Worm (Caenorhabditis elegans) whole organism, late embryonic: Measurements from ENCODE around the gene elo-2.
A peak's percentile ranks its signal among the peaks of the same experiment; 100 is the strongest.

Source experiments
- C08G9.2 ChIP-seq: sonication (generic microtip); optimal IDR thresholded peaks from 2 replicates; lab custom pipeline; 2016; ENCODE audit warnings: mild to moderate bottlenecking, missing genetic modification characterization, moderate library complexity, missing compliant biosample characterization
- K02D7.2 ChIP-seq: sonication (generic microtip); optimal IDR thresholded peaks from 2 replicates; lab custom pipeline; 2017; ENCODE audit warnings: mild to moderate bottlenecking, missing genetic modification characterization, missing compliant biosample characterization
- T23F11.4 ChIP-seq: fragments of 200-800 bp; sonication (Bioruptor generic); optimal IDR thresholded peaks from 2 replicates; lab custom pipeline; 2018; ENCODE audit warnings: mild to moderate bottlenecking, missing genetic modification characterization, missing compliant biosample characterization
- ahr-1 ChIP-seq: sonication (generic microtip); optimal IDR thresholded peaks from 2 replicates; lab custom pipeline; 2016; ENCODE audit warnings: missing genetic modification characterization, missing compliant biosample characterization
- ceh-14 ChIP-seq: sonication (generic microtip); optimal IDR thresholded peaks from 2 replicates; lab custom pipeline; 2016; ENCODE audit warnings: missing genotype, missing genetic modification characterization, missing compliant biosample characterization
- ceh-19 ChIP-seq: fragments of 200-800 bp; sonication (Bioruptor generic); optimal IDR thresholded peaks from 2 replicates; lab custom pipeline; 2018; ENCODE audit warnings: mild to moderate bottlenecking, missing genetic modification characterization, missing compliant biosample characterization
- ceh-22 ChIP-seq: sonication (generic microtip); optimal IDR thresholded peaks from 2 replicates; lab custom pipeline; 2017; ENCODE audit warnings: missing biosample characterization, missing genetic modification characterization
- ceh-24 ChIP-seq: sonication (generic microtip); optimal IDR thresholded peaks from 2 replicates; lab custom pipeline; 2016; ENCODE audit warnings: mild to moderate bottlenecking, missing genetic modification characterization, missing compliant biosample characterization
- ceh-34 ChIP-seq: sonication (generic microtip); optimal IDR thresholded peaks from 2 replicates; lab custom pipeline; 2016; ENCODE audit warnings: mild to moderate bottlenecking, missing genetic modification characterization, missing compliant biosample characterization
- ceh-48 ChIP-seq: sonication (generic microtip); optimal IDR thresholded peaks from 2 replicates; lab custom pipeline; 2016; ENCODE audit warnings: missing genetic modification characterization, inconsistent platforms, missing compliant biosample characterization
- ceh-6 ChIP-seq: fragments of 200-800 bp; sonication (Bioruptor generic); optimal IDR thresholded peaks from 2 replicates; lab custom pipeline; 2018; ENCODE audit warnings: mild to moderate bottlenecking, missing genetic modification characterization, missing compliant biosample characterization
- ceh-9 ChIP-seq: sonication (generic microtip); optimal IDR thresholded peaks from 2 replicates; lab custom pipeline; 2016; ENCODE audit warnings: mild to moderate bottlenecking, missing genetic modification characterization, inconsistent platforms, missing compliant biosample characterization
- che-1 ChIP-seq: sonication (generic microtip); optimal IDR thresholded peaks from 2 replicates; lab custom pipeline; 2016; ENCODE audit warnings: mild to moderate bottlenecking, missing genetic modification characterization, missing compliant biosample characterization
- dve-1 ChIP-seq: sonication (generic microtip); optimal IDR thresholded peaks from 2 replicates; lab custom pipeline; 2017; ENCODE audit warnings: antibody characterized with exemption, mild to moderate bottlenecking, missing genetic modification characterization, missing compliant biosample characterization
- elt-2 ChIP-seq: sonication (generic microtip); optimal IDR thresholded peaks from 2 replicates; lab custom pipeline; 2016; ENCODE audit warnings: missing genetic modification reagents, missing genetic modification characterization, missing compliant biosample characterization
- elt-4 ChIP-seq: sonication (generic microtip); optimal IDR thresholded peaks from 2 replicates; lab custom pipeline; 2016; ENCODE audit warnings: missing genetic modification characterization, missing compliant biosample characterization
- ets-4 ChIP-seq: sonication (generic microtip); optimal IDR thresholded peaks from 2 replicates; lab custom pipeline; 2016; ENCODE audit warnings: missing genetic modification characterization, missing compliant biosample characterization
- fax-1 ChIP-seq: sonication (generic microtip); optimal IDR thresholded peaks from 2 replicates; lab custom pipeline; 2016; ENCODE audit warnings: missing genotype, missing genetic modification characterization, missing compliant biosample characterization
- fkh-6 ChIP-seq: sonication (generic microtip); optimal IDR thresholded peaks from 2 replicates; lab custom pipeline; 2016; ENCODE audit warnings: missing genetic modification characterization, missing compliant biosample characterization
- gmeb-2 ChIP-seq: sonication (generic microtip); optimal IDR thresholded peaks from 2 replicates; lab custom pipeline; 2016; ENCODE audit warnings: missing genetic modification characterization, inconsistent platforms, missing compliant biosample characterization
- hlh-30 ChIP-seq: sonication (generic microtip); optimal IDR thresholded peaks from 2 replicates; lab custom pipeline; 2017; ENCODE audit warnings: antibody characterized with exemption, missing genetic modification characterization, missing compliant biosample characterization; ENCODE audit not compliant: insufficient read depth
- hlh-8 ChIP-seq: sonication (generic microtip); optimal IDR thresholded peaks from 2 replicates; lab custom pipeline; 2016; ENCODE audit warnings: missing genotype, missing genetic modification characterization, missing compliant biosample characterization
- lim-6 ChIP-seq: sonication (generic microtip); optimal IDR thresholded peaks from 2 replicates; lab custom pipeline; 2016; ENCODE audit warnings: missing genetic modification characterization, missing compliant biosample characterization
- lin-11 ChIP-seq: fragments of 200-800 bp; sonication (Bioruptor generic); optimal IDR thresholded peaks from 2 replicates; lab custom pipeline; 2018; ENCODE audit warnings: mild to moderate bottlenecking, missing genetic modification characterization, missing compliant biosample characterization
- mec-3 ChIP-seq: sonication (generic microtip); optimal IDR thresholded peaks from 2 replicates; lab custom pipeline; 2016; ENCODE audit warnings: borderline replicate concordance, missing genetic modification characterization, missing compliant biosample characterization
- nfya-1 ChIP-seq: sonication (generic microtip); optimal IDR thresholded peaks from 2 replicates; lab custom pipeline; 2017; ENCODE audit warnings: missing genetic modification characterization, mild to moderate bottlenecking, missing compliant biosample characterization, antibody characterized with exemption, moderate library complexity
- npax-4 ChIP-seq: sonication (generic microtip); optimal IDR thresholded peaks from 2 replicates; lab custom pipeline; 2016; ENCODE audit warnings: missing genetic modification characterization, missing compliant biosample characterization
- pag-3 ChIP-seq: sonication (generic microtip); optimal IDR thresholded peaks from 2 replicates; lab custom pipeline; 2016; ENCODE audit warnings: missing compliant biosample characterization, missing genetic modification characterization, borderline replicate concordance
- pat-9 ChIP-seq: fragments of 200-800 bp; sonication (Bioruptor generic); optimal IDR thresholded peaks from 2 replicates; lab custom pipeline; 2018; ENCODE audit warnings: mild to moderate bottlenecking, missing genetic modification characterization, moderate library complexity, missing compliant biosample characterization
- pha-2 ChIP-seq: sonication (generic microtip); optimal IDR thresholded peaks from 2 replicates; lab custom pipeline; 2017; ENCODE audit warnings: mild to moderate bottlenecking, missing genetic modification characterization, missing compliant biosample characterization
- pha-4 ChIP-seq: fragments of 150-350 bp; optimal IDR thresholded peaks from 2 replicates; lab custom pipeline; 2018; ENCODE audit warnings: missing biosample characterization, missing genetic modification reagents, missing genetic modification characterization
- pqm-1 ChIP-seq: sonication (generic microtip); optimal IDR thresholded peaks from 2 replicates; lab custom pipeline; 2016; ENCODE audit warnings: missing genetic modification characterization, missing compliant biosample characterization
- ref-2 ChIP-seq: sonication (generic microtip); optimal IDR thresholded peaks from 2 replicates; lab custom pipeline; 2016; ENCODE audit warnings: missing genetic modification characterization, missing compliant biosample characterization
- rnt-1 ChIP-seq: sonication (generic microtip); optimal IDR thresholded peaks from 2 replicates; lab custom pipeline; 2016; ENCODE audit warnings: missing genetic modification characterization, missing compliant biosample characterization
- sdc-2 ChIP-seq: sonication (generic microtip); optimal IDR thresholded peaks from 2 replicates; lab custom pipeline; 2016; ENCODE audit warnings: missing genotype, missing genetic modification characterization, missing compliant biosample characterization
- sox-2 ChIP-seq: fragments of 200-800 bp; sonication (Bioruptor generic); IDR thresholded peaks from 2 replicates; pipeline ENCODE4 v1.3.6; 2022; ENCODE audit warnings: missing genetic modification reagents, missing genetic modification characterization, missing compliant biosample characterization
- sox-4 ChIP-seq: sonication (generic microtip); optimal IDR thresholded peaks from 2 replicates; lab custom pipeline; 2017; ENCODE audit warnings: mild to moderate bottlenecking, missing genetic modification characterization, inconsistent platforms, missing compliant biosample characterization
- syd-9 ChIP-seq: sonication (generic microtip); optimal IDR thresholded peaks from 2 replicates; lab custom pipeline; 2016; ENCODE audit warnings: mild to moderate bottlenecking, missing genetic modification characterization, moderate library complexity, missing compliant biosample characterization
- tbx-2 ChIP-seq: sonication (generic microtip); optimal IDR thresholded peaks from 2 replicates; lab custom pipeline; 2016; ENCODE audit warnings: missing genetic modification characterization, missing compliant biosample characterization
- unc-3 ChIP-seq, 2 experiments: fragments of 200-800 bp in 1 of 2; sonication (Bioruptor generic) in 1 of 2; sonication (generic microtip) in 1 of 2; conservative IDR thresholded peaks in 1 of 2; optimal IDR thresholded peaks in 1 of 2; 2 replicates each; pipeline versions ENCODE4 v1.3.6 to Lab custom; 2016 to 2022; ENCODE audit warnings: missing compliant biosample characterization in 2 of 2, missing genetic modification characterization in 2 of 2, missing genetic modification reagents in 1 of 2
- unc-86 ChIP-seq: sonication (generic microtip); optimal IDR thresholded peaks from 2 replicates; lab custom pipeline; 2016; ENCODE audit warnings: missing genetic modification characterization, missing compliant biosample characterization
- zip-5 ChIP-seq: sonication (generic microtip); optimal IDR thresholded peaks from 2 replicates; lab custom pipeline; 2016; ENCODE audit warnings: missing genetic modification characterization, missing compliant biosample characterization

Gene elo-2

ce11 chrIV:17463108-17463608 is 4.0 kb downstream of the elo-2 start, which contains the start of gene F11E6.10:
TSS of gene F11E6.10 (minus strand) at chrIV:17463158.
- TF ChIP-seq rnt-1, result no peak

DNA sequence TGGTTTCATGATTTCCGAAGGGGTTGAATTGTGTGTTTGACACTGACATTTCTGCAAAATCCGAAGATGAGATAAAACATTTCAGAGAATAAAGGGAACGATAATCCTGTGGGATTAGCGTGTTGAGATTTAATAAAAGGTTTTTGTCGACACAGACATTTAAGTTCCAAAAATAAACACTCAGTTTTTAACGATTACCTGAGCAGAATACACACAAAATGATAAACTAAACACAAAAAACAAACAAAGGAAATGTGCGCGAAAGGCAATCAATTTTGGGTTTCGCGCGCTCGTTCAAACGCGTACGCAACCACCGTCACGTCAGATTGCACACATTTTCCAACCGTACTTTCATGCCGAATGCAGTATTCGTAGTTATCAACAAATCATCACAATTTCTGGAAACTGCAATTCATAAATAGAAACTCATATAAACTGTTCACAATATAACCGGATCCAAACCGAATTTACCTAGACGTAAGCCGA is 5.9 kb downstream of the elo-2 start, which contains the start of gene rif-1.1:
rif-1.1 (minus strand) TSS at position 51 of the 486 bp plus-strand sequence.
- TF ChIP-seq pha-4 (tag; lab: Kevin White, UChicago), result no peak
- TF ChIP-seq hlh-30 (tag; lab: Kevin White, UChicago), result no peak
- TF ChIP-seq tbx-2, result peak; percentile 2
- TF ChIP-seq pha-2, result no peak
- no peak for TF ChIP-seq C08G9.2 (tag; lab: Kevin White, UChicago)
- TF ChIP-seq dve-1 (tag; lab: Kevin White, UChicago), result peak; percentile 29

DNA sequence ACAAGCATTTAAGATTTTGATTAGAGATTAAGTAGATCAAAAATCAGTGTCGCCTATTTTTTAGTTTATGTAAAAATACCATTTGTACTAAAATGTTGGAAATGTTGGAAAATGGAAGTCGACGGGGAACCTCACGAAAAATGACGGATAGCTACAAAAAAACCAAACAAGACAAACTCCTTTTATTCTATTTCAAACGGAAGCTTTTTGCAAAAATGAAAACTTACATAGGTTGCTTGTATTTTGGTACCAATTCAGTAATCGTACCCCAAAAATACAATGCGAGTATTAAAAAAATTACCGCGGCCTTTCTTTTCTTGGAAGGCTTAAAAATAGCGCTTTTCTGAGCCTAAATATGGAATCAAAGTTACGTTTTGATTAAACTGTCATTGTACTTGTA is 13.2 kb downstream of the elo-2 start:
- no peak for TF ChIP-seq elt-4 (tag; lab: Kevin White, UChicago)
- no peak for TF ChIP-seq elt-2 (tag; lab: Kevin White, UChicago)
- TF ChIP-seq tbx-2, result no peak
- TF ChIP-seq ceh-34 (tag; lab: Kevin White, UChicago), result no peak
- no peak for TF ChIP-seq ref-2
- TF ChIP-seq T23F11.4 (GFP tag; lab: Kevin White, UChicago), result no peak
- TF ChIP-seq hlh-8 (tag; lab: Kevin White, UChicago), result no peak
- no peak for TF ChIP-seq pag-3 (tag; lab: Kevin White, UChicago)
- TF ChIP-seq unc-3 (GFP tag; conservative IDR thresholded peaks at IDR 0.05; lab: Robert Waterston, UW), result no peak
- TF ChIP-seq unc-3 (tag; optimal IDR thresholded peaks at IDR 0.05; lab: Kevin White, UChicago), result no peak
- TF ChIP-seq ets-4, result no peak
- no peak for TF ChIP-seq nfya-1 (tag; lab: Kevin White, UChicago)
- TF ChIP-seq pqm-1 (tag; lab: Kevin White, UChicago), result no peak
- no peak for TF ChIP-seq sox-4 (tag; lab: Kevin White, UChicago)
- no peak for TF ChIP-seq sdc-2 (tag; lab: Kevin White, UChicago)
- TF ChIP-seq rnt-1, result no peak
- TF ChIP-seq mec-3 (tag; lab: Kevin White, UChicago), result no peak
- TF ChIP-seq che-1, result no peak
- TF ChIP-seq ceh-19, result no peak
- no peak for TF ChIP-seq npax-4 (tag; lab: Kevin White, UChicago)
- TF ChIP-seq dve-1 (tag; lab: Kevin White, UChicago), result no peak

DNA sequence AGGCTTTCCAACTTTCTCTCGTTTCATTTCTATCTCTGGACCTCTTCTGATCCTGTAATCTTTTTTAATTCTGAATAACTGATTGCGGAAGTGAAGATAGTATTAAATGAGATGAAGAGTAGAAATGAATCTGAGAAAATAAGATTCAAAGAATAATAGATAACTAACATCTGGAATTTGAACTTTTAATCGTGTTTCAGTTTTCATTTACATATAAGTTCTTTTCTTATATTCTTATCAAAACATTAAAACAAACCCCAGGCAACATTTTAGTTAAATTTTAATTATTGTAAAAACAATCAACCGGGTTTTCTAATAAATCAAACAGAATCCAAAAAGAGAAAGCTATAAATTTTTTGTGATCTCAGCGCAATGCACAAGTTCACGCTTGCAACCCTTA is 14.0 kb downstream of the elo-2 start:
- TF ChIP-seq ceh-24 (tag; lab: Kevin White, UChicago) (no peak), pat-9 (tag; lab: Kevin White, UChicago) (no peak), syd-9 (tag; lab: Kevin White, UChicago) (no peak)
- TF ChIP-seq, all 69 proteins: peak for 0

DNA sequence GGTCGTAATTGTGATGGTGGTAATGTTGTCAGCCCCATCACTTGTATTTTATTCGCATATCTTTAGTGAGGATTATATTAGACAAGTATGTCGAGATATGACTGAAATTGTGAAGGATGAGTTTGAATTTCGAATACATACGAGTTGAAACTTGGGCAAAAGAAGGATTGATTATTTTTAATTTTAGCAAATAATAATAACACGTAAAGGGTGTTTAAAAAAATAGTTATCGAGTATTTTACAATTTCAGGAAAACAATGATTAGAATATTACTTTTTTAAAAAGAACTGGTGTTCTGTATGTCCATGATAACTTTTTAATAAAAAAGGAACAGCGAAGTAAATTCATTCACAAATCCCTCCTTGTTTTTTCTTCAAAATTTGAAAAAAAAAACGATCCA is 16.8 kb downstream of the elo-2 start, which contains the start of gene F11E6.8:
F11E6.8 (minus strand) TSS at position 101 of the 400 bp plus-strand sequence.
- TF ChIP-seq ceh-14, result no peak
- no peak for TF ChIP-seq ceh-22 (tag; lab: Kevin White, UChicago)
- no peak for TF ChIP-seq sox-2 (GFP tag; lab: Robert Waterston, UW)
- TF ChIP-seq gmeb-2, result no peak
- no peak for TF ChIP-seq K02D7.2 (tag; lab: Kevin White, UChicago)
- TF ChIP-seq zip-5 (tag; lab: Kevin White, UChicago), result no peak
- no peak for TF ChIP-seq fkh-6 (tag; lab: Kevin White, UChicago)
- TF ChIP-seq ceh-9 (tag; lab: Kevin White, UChicago), result no peak
- no peak for TF ChIP-seq fax-1
- no peak for TF ChIP-seq lin-11 (tag; lab: Kevin White, UChicago)
- TF ChIP-seq unc-86 (tag; lab: Kevin White, UChicago), result no peak
- TF ChIP-seq sdc-2 (tag; lab: Kevin White, UChicago), result no peak
- TF ChIP-seq ceh-48 (tag; lab: Kevin White, UChicago), result no peak
- TF ChIP-seq lim-6 (tag; lab: Kevin White, UChicago), result no peak
- TF ChIP-seq nfya-1 (tag; lab: Kevin White, UChicago), result no peak
- no peak for TF ChIP-seq ceh-6 (GFP tag; lab: Kevin White, UChicago)
- TF ChIP-seq ahr-1 (tag; lab: Kevin White, UChicago), result no peak
- TF ChIP-seq ceh-19, result no peak
